Worm (Caenorhabditis elegans): ENCODE results near the gene F14F9.4.

- no peak for TF ChIP-seq ama-1 (optimal IDR thresholded peaks at IDR 0.05)
- no peak for TF ChIP-seq nfya-1 (tag; optimal IDR thresholded peaks at IDR 0.05; ENCODE audit: insufficient read depth)
- no peak for TF ChIP-seq ztf-4 (tag; optimal IDR thresholded peaks at IDR 0.05)
- TF ChIP-seq elt-3 (tag; optimal IDR thresholded peaks at IDR 0.05), result no peak
These were observed 32.1 kb downstream of the F14F9.4 start, which contains the start of gene abu-7 for ce11 chrV:5164682-5165081.
